Worm (Caenorhabditis elegans) whole organism, young adult: ENCODE data around the gene gcna-1.

Experiments
- B0336.3 ChIP-seq: fragments of 200-800 bp; sonication (Bioruptor generic); IDR thresholded peaks from 2 replicates; pipeline ENCODE4 v1.3.6; 2022; ENCODE audit warnings: missing genetic modification characterization, missing compliant biosample characterization
- F37B4.10 ChIP-seq: fragments of 200-800 bp; sonication (Bioruptor generic); IDR thresholded peaks from 2 replicates; pipeline ENCODE4 v1.3.6; 2022; ENCODE audit warnings: missing genetic modification characterization, missing compliant biosample characterization
- F52B5.7 ChIP-seq: sonication (generic microtip); optimal IDR thresholded peaks from 2 replicates; lab custom pipeline; 2016; ENCODE audit warnings: mild to moderate bottlenecking, missing genetic modification characterization, missing compliant biosample characterization
- Y53G8AR.9 ChIP-seq: fragments of 200-800 bp; sonication (Bioruptor generic); conservative IDR thresholded peaks from 2 replicates; pipeline ENCODE4 v1.3.6; 2022; ENCODE audit warnings: missing genetic modification reagents, missing genetic modification characterization, missing compliant biosample characterization
- akir-1 ChIP-seq: fragments of 200-800 bp; sonication (Bioruptor generic); optimal IDR thresholded peaks from 2 replicates; lab custom pipeline; 2018; ENCODE audit warnings: mild to moderate bottlenecking, missing genetic modification characterization, moderate library complexity, missing compliant biosample characterization
- attf-5 ChIP-seq: fragments of 200-800 bp; sonication (Bioruptor generic); optimal IDR thresholded peaks from 2 replicates; lab custom pipeline; 2018; ENCODE audit warnings: mild to moderate bottlenecking, missing genetic modification characterization, missing compliant biosample characterization
- fkh-3 ChIP-seq: sonication (generic microtip); optimal IDR thresholded peaks from 2 replicates; lab custom pipeline; 2016; ENCODE audit warnings: mild to moderate bottlenecking, missing genetic modification characterization, missing compliant biosample characterization
- nfya-2 ChIP-seq: fragments of 200-800 bp; sonication (Bioruptor generic); IDR thresholded peaks from 2 replicates; pipeline ENCODE4 v1.3.6; 2022; ENCODE audit warnings: missing genetic modification reagents, missing genetic modification characterization, missing compliant biosample characterization
- unc-62 ChIP-seq: fragments of 150-350 bp; optimal IDR thresholded peaks from 2 replicates; lab custom pipeline; 2014; ENCODE audit warnings: missing biosample characterization, missing genetic modification reagents, missing genetic modification characterization
- ztf-18 ChIP-seq: sonication (generic microtip); optimal IDR thresholded peaks from 2 replicates; lab custom pipeline; 2016; ENCODE audit warnings: missing genotype, mild to moderate bottlenecking, missing genetic modification characterization, missing compliant biosample characterization

DNA sequence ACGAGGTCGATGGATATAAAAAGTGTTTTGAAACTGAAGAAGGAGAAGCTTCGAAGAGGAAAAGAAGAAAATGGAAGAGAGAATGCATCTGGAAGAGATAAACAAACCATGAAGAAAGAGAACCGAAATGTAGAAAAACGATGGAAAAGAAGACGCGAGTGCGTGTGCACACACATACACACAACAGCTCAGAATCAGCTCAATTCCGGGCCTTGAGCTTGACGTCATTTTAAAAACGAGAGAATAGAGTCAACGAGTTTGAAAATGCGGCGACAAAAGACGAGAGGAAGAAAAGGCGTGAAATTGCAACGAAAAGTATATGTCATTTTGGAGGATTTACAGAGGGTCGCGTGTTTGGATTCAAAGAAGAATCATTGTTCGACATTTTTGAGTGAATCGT, 9.3 kb downstream of the gcna-1 start:
- TF ChIP-seq fkh-3 (tag; lab: Kevin White, UChicago) (no peak), B0336.3 (no peak), F37B4.10 (GFP tag; lab: Robert Waterston, UW) (no peak), attf-5 (no peak), unc-62 (GFP tag; lab: Kevin White, UChicago) (no peak), ztf-18 (no peak), Y53G8AR.9 (GFP tag; lab: Robert Waterston, UW) (no peak), akir-1 (no peak), nfya-2 (GFP tag; lab: Robert Waterston, UW) (no peak), F52B5.7 (no peak)
